Worm (Caenorhabditis elegans) whole organism, L4 larva: ENCODE results near the gene clec-75.

Experiments used
- lin-15B ChIP-seq: fragments of 150-350 bp; sonication (generic microtip); optimal IDR thresholded peaks from 3 replicates; lab custom pipeline; 2014; ENCODE audit warnings: missing biosample characterization, missing genetic modification characterization
- set-16 ChIP-seq: fragments of 200-800 bp; sonication (Bioruptor generic); IDR thresholded peaks from 2 replicates; pipeline ENCODE4 v1.3.6; 2022; ENCODE audit warnings: missing genetic modification reagents, missing genetic modification characterization, missing compliant biosample characterization

DNA sequence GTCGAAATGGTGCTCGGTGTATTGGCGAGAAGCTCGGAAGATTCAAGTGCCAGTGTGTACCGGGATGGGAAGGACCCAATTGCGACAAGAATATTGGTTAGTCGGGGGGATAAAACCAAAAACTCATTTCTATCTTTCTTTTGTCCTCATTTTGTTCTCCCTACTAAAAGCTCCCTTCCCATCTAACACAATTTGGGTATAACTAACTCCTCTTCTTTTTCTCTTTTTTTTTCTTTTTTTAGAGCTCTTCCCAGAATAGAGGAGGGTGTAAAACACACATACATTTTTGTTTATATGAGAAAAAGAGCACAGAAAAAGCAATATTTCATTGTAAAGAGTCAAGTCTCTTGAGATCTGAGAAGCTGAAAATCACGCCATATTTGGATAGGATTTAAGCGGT lies 44.6 kb downstream of the clec-75 start:
- TF ChIP-seq set-16 (GFP tag; lab: Robert Waterston, UW) (no peak), lin-15B (tag; lab: Kevin White, UChicago) (no peak)
